Fruit fly (Drosophila melanogaster) whole organism, wandering third instar larva: ENCODE results near the gene CG8326.
A peak's percentile ranks its signal among the peaks of the same experiment; 100 is the strongest.

Experiments used
- Abd-B ChIP-seq: fragments of >200 bp; optimal IDR thresholded peaks from 2 replicates; lab custom pipeline; 2017; ENCODE audit warnings: missing biosample characterization, missing genetic modification characterization
- CG32264 ChIP-seq: fragments of 200-800 bp; sonication (Bioruptor generic); optimal IDR thresholded peaks from 2 replicates; lab custom pipeline; 2016; ENCODE audit warnings: missing biosample characterization, missing genetic modification characterization
- CG9705 ChIP-seq: fragments of 200-800 bp; sonication (Bioruptor generic); optimal IDR thresholded peaks from 2 replicates; lab custom pipeline; 2018; ENCODE audit warnings: missing biosample characterization, mild to moderate bottlenecking, missing genetic modification characterization
- CrebA ChIP-seq: fragments of 200-800 bp; sonication (Bioruptor generic); optimal IDR thresholded peaks from 2 replicates; lab custom pipeline; 2016; ENCODE audit warnings: missing biosample characterization, mild to moderate bottlenecking, missing genetic modification characterization, borderline replicate concordance
- Dfd ChIP-seq: fragments of >200 bp; optimal IDR thresholded peaks from 2 replicates; lab custom pipeline; 2017; ENCODE audit warnings: missing biosample characterization, missing genetic modification characterization
- Dif ChIP-seq: fragments of 200-275, 200-300 bp; sonication (Bioruptor generic); optimal IDR thresholded peaks from 2 replicates; lab custom pipeline; 2018; ENCODE audit warnings: missing biosample characterization, missing genetic modification characterization; ENCODE audit not compliant: partially characterized antibody
- GATAd ChIP-seq: sonication (Bioruptor generic); optimal IDR thresholded peaks from 2 replicates; lab custom pipeline; 2016; ENCODE audit warnings: missing biosample characterization, missing genetic modification characterization
- HLH106 ChIP-seq: fragments of 200-800 bp; optimal IDR thresholded peaks from 3 replicates; lab custom pipeline; 2019; ENCODE audit warnings: missing biosample characterization, mild to moderate bottlenecking, missing genetic modification characterization, moderate library complexity
- Hnf4 ChIP-seq: fragments of 200-800 bp; sonication (Bioruptor generic); optimal IDR thresholded peaks from 2 replicates; lab custom pipeline; 2016; ENCODE audit warnings: missing biosample characterization, mild to moderate bottlenecking, missing genetic modification characterization
- Hr78 ChIP-seq: fragments of >200 bp; optimal IDR thresholded peaks from 2 replicates; lab custom pipeline; 2017; ENCODE audit warnings: missing biosample characterization, missing genetic modification characterization
- Jra ChIP-seq: sonication (Bioruptor generic); optimal IDR thresholded peaks from 2 replicates; lab custom pipeline; 2016; ENCODE audit warnings: missing biosample characterization, missing genetic modification characterization
- Mio ChIP-seq: sonication (Bioruptor generic); optimal IDR thresholded peaks from 2 replicates; lab custom pipeline; 2016; ENCODE audit warnings: missing biosample characterization, missing genetic modification characterization
- Myc ChIP-seq: fragments of >200 bp; optimal IDR thresholded peaks from 2 replicates; lab custom pipeline; 2017
- N ChIP-seq: fragments of >200 bp; optimal IDR thresholded peaks from 2 replicates; lab custom pipeline; 2018; ENCODE audit warnings: missing biosample characterization, missing external identifiers, missing genetic modification characterization
- OdsH ChIP-seq: fragments of 200-800 bp; sonication (Bioruptor generic); optimal IDR thresholded peaks from 2 replicates; lab custom pipeline; 2016; ENCODE audit warnings: missing biosample characterization, mild to moderate bottlenecking, missing genetic modification characterization
- Sp1 ChIP-seq: fragments of 200-800 bp; sonication (Bioruptor generic); optimal IDR thresholded peaks from 3 replicates; lab custom pipeline; 2019; ENCODE audit warnings: missing biosample characterization, mild to moderate bottlenecking, missing genetic modification characterization, moderate library complexity
- Vsx2 ChIP-seq: fragments of 200-300, 225-300 bp; sonication (Bioruptor generic); optimal IDR thresholded peaks from 2 replicates; lab custom pipeline; 2018; ENCODE audit warnings: missing biosample characterization, missing genetic modification characterization; ENCODE audit not compliant: partially characterized antibody
- br ChIP-seq: fragments of 200-800 bp; sonication (Bioruptor generic); optimal IDR thresholded peaks from 2 replicates; lab custom pipeline; 2016; ENCODE audit warnings: missing biosample characterization, missing genetic modification characterization
- brk ChIP-seq: fragments of 200-800 bp; sonication (Bioruptor generic); optimal IDR thresholded peaks from 2 replicates; lab custom pipeline; 2016; ENCODE audit warnings: missing biosample characterization, mild to moderate bottlenecking, missing genetic modification characterization
- dl ChIP-seq, 2 experiments: fragments of 175-275, 200-275 bp in 1 of 2; fragments of 200-275 bp in 1 of 2; sonication (Bioruptor generic); optimal IDR thresholded peaks; lab custom pipeline; 2018; ENCODE audit warnings: mild to moderate bottlenecking in 2 of 2, missing biosample characterization in 2 of 2, missing genetic modification characterization in 2 of 2, moderate library complexity in 2 of 2; ENCODE audit not compliant: partially characterized antibody in 2 of 2, insufficient read depth in 1 of 2
- dmrt93B ChIP-seq: fragments of 200-800 bp; sonication (Bioruptor generic); optimal IDR thresholded peaks from 2 replicates; lab custom pipeline; 2018; ENCODE audit warnings: missing biosample characterization, mild to moderate bottlenecking, missing genetic modification characterization
- dsf ChIP-seq: sonication (Bioruptor generic); optimal IDR thresholded peaks from 2 replicates; lab custom pipeline; 2016; ENCODE audit warnings: missing biosample characterization, missing genetic modification characterization, borderline replicate concordance
- ey ChIP-seq: fragments of 200-800 bp; sonication (Bioruptor generic); optimal IDR thresholded peaks from 2 replicates; lab custom pipeline; 2016; ENCODE audit warnings: missing biosample characterization, missing genetic modification characterization
- foxo ChIP-seq, 2 experiments: fragments of 200-800 bp; sonication (Bioruptor generic); optimal IDR thresholded peaks; 2 replicates in 1 of 2; 3 replicates in 1 of 2; lab custom pipeline; 2016 to 2017; ENCODE audit warnings: missing biosample characterization in 2 of 2, missing genetic modification characterization in 2 of 2
- fru ChIP-seq: fragments of 200-800 bp; sonication (Bioruptor generic); optimal IDR thresholded peaks from 3 replicates; lab custom pipeline; 2016; ENCODE audit warnings: missing biosample characterization, mild to moderate bottlenecking, missing genetic modification characterization
- h ChIP-seq: fragments of 200-800 bp; sonication (Bioruptor generic); optimal IDR thresholded peaks from 3 replicates; lab custom pipeline; 2016; ENCODE audit warnings: missing biosample characterization, mild to moderate bottlenecking, missing genetic modification characterization
- jim ChIP-seq: fragments of 175-275, 200-325 bp; sonication (Bioruptor generic); optimal IDR thresholded peaks from 2 replicates; lab custom pipeline; 2016; ENCODE audit warnings: missing biosample characterization, mild to moderate bottlenecking, missing genetic modification characterization
- lola ChIP-seq: fragments of >200 bp; optimal IDR thresholded peaks from 2 replicates; lab custom pipeline; 2017; ENCODE audit warnings: missing biosample characterization, missing genetic modification characterization
- pan ChIP-seq: fragments of >200 bp; optimal IDR thresholded peaks from 2 replicates; lab custom pipeline; 2017
- psq ChIP-seq: fragments of 200-800 bp; sonication (Bioruptor generic); optimal IDR thresholded peaks from 3 replicates; lab custom pipeline; 2017; ENCODE audit warnings: missing biosample characterization, mild to moderate bottlenecking, missing genetic modification characterization, moderate library complexity
- rgr ChIP-seq: fragments of 200-800 bp; sonication (Bioruptor generic); optimal IDR thresholded peaks from 3 replicates; lab custom pipeline; 2016; ENCODE audit warnings: missing biosample characterization, mild to moderate bottlenecking, missing genetic modification characterization
- sage ChIP-seq: fragments of 200-800 bp; sonication (Bioruptor generic); optimal IDR thresholded peaks from 2 replicates; lab custom pipeline; 2016; ENCODE audit warnings: missing biosample characterization, mild to moderate bottlenecking, missing genetic modification characterization
- sv ChIP-seq: fragments of 200-800 bp; sonication (Bioruptor generic); optimal IDR thresholded peaks from 3 replicates; lab custom pipeline; 2016; ENCODE audit warnings: missing biosample characterization, missing genetic modification characterization
- tai ChIP-seq: sonication (Bioruptor generic); optimal IDR thresholded peaks from 2 replicates; lab custom pipeline; 2016; ENCODE audit warnings: missing biosample characterization, missing genetic modification characterization
- usp ChIP-seq: fragments of >200 bp; optimal IDR thresholded peaks from 2 replicates; lab custom pipeline; 2017; ENCODE audit warnings: missing biosample characterization, missing genetic modification characterization
- woc ChIP-seq: sonication (Bioruptor generic); optimal IDR thresholded peaks from 2 replicates; lab custom pipeline; 2016; ENCODE audit warnings: missing biosample characterization, mild to moderate bottlenecking, missing genetic modification characterization

The CG8326 gene

dm6 chrX:17582650-17583049 is 46.6 kb downstream of the CG8326 start:
- no peak for TF ChIP-seq CG32264 (GFP tag; lab: Kevin White, UChicago)
- no peak for TF ChIP-seq Dif
- no peak for TF ChIP-seq Hnf4
- no peak for TF ChIP-seq lola
- no peak for TF ChIP-seq usp (GFP tag; lab: Kevin White, UChicago)
- TF ChIP-seq CrebA (GFP tag; lab: Kevin White, UChicago) = no peak
- TF ChIP-seq sage (GFP tag; lab: Kevin White, UChicago) = no peak
- TF ChIP-seq N = no peak
- TF ChIP-seq Dfd (GFP tag; lab: Kevin White, UChicago) = no peak
- no peak for TF ChIP-seq OdsH
- no peak for TF ChIP-seq dmrt93B
- no peak for TF ChIP-seq Abd-B (GFP tag; lab: Kevin White, UChicago)
- no peak for TF ChIP-seq Myc (lab: Kevin White, UChicago)
- TF ChIP-seq rgr = no peak
- no peak for TF ChIP-seq psq (GFP tag; lab: Kevin White, UChicago)
- no peak for TF ChIP-seq tai
- TF ChIP-seq GATAd (GFP tag; lab: Kevin White, UChicago) = no peak
- no peak for TF ChIP-seq jim (GFP tag; lab: Kevin White, UChicago)
- TF ChIP-seq brk (GFP tag; lab: Kevin White, UChicago) = no peak

dm6 chrX:17581606-17582281 is 47.5 kb downstream of the CG8326 start:
- TF ChIP-seq sage (GFP tag; lab: Kevin White, UChicago) (no peak), Vsx2 (GFP tag; lab: Kevin White, UChicago) (no peak), tai (no peak), CG9705 (GFP tag; lab: Kevin White, UChicago) (no peak), woc (no peak), rgr (peak; percentile 38), h (no peak), Mio (GFP tag; lab: Kevin White, UChicago) (no peak), dmrt93B (no peak), HLH106 (tag; lab: Kevin White, UChicago) (no peak), brk (GFP tag; lab: Kevin White, UChicago) (no peak), br (no peak), foxo (GFP tag; optimal IDR thresholded peaks at IDR 0.05; lab: Kevin White, UChicago) (peak in 1 of 2 experiments; percentile 16), ey (GFP tag; lab: Kevin White, UChicago) (no peak), sv (GFP tag; lab: Kevin White, UChicago) (no peak), OdsH (peak; percentile 14), Jra (no peak), psq (GFP tag; lab: Kevin White, UChicago) (peak; percentile 46), jim (GFP tag; lab: Kevin White, UChicago) (no peak), Dif (no peak)
- TF ChIP-seq, all 38 proteins: peak for 4

dm6 chrX:17580954-17581353 is 48.3 kb downstream of the CG8326 start:
- no peak for TF ChIP-seq ey (GFP tag; lab: Kevin White, UChicago)
- TF ChIP-seq Mio (GFP tag; lab: Kevin White, UChicago) = no peak
- no peak for TF ChIP-seq woc
- TF ChIP-seq foxo (GFP tag; optimal IDR thresholded peaks at IDR 0.05; lab: Kevin White, UChicago) = no peak
- no peak for TF ChIP-seq GATAd (GFP tag; lab: Kevin White, UChicago)
- no peak for TF ChIP-seq Sp1
- TF ChIP-seq Hnf4 = no peak
- TF ChIP-seq HLH106 (tag; lab: Kevin White, UChicago) = no peak
- TF ChIP-seq rgr = no peak
- TF ChIP-seq jim (GFP tag; lab: Kevin White, UChicago) = no peak

- TF ChIP-seq woc (peak; percentile 27), Dfd (GFP tag; lab: Kevin White, UChicago) (no peak), usp (GFP tag; lab: Kevin White, UChicago) (no peak), dmrt93B (no peak), Sp1 (peak; percentile 30), fru (GFP tag; lab: Kevin White, UChicago) (peak; percentile 47), Abd-B (GFP tag; lab: Kevin White, UChicago) (no peak), jim (GFP tag; lab: Kevin White, UChicago) (peak; percentile 4), tai (no peak), lola (no peak), sage (GFP tag; lab: Kevin White, UChicago) (no peak), br (peak; percentile 13), Jra (peak; percentile 10), pan (no peak), foxo (GFP tag; optimal IDR thresholded peaks at IDR 0.05; lab: Kevin White, UChicago) (peak in 1 of 2 experiments; percentile 41), Dif (no peak), Mio (GFP tag; lab: Kevin White, UChicago) (no peak), OdsH (peak; percentile 57), psq (GFP tag; lab: Kevin White, UChicago) (peak; percentile 15), N (no peak), CG32264 (GFP tag; lab: Kevin White, UChicago) (no peak), dsf (GFP tag; lab: Kevin White, UChicago) (no peak), Hnf4 (peak; percentile 25), Hr78 (GFP tag; lab: Kevin White, UChicago) (no peak), CrebA (GFP tag; lab: Kevin White, UChicago) (no peak), CG9705 (GFP tag; lab: Kevin White, UChicago) (no peak), Vsx2 (GFP tag; lab: Kevin White, UChicago) (no peak), sv (GFP tag; lab: Kevin White, UChicago) (no peak), HLH106 (tag; lab: Kevin White, UChicago) (peak; percentile 9), dl (GFP tag; optimal IDR thresholded peaks at IDR 0.05; lab: Kevin White, UChicago; ENCODE audit: insufficient read depth in 1 of 2, partially characterized antibody in 2 of 2) (no peak), GATAd (GFP tag; lab: Kevin White, UChicago) (no peak), brk (GFP tag; lab: Kevin White, UChicago) (no peak)
Observed at dm6 chrX:17579782-17580451, 49.4 kb downstream of the CG8326 start, which contains the start of gene CG12991. Gene CG12991, plus strand, starts transcription at chrX:17579861.
